Worm (Caenorhabditis elegans) whole organism, midembryonic: Measurements from ENCODE around the gene C24A3.4.

Experiments
- T22C8.4 ChIP-seq: fragments of 200-800 bp; sonication (Bioruptor generic); IDR thresholded peaks from 2 replicates; pipeline ENCODE4 v1.3.6; 2022; ENCODE audit warnings: missing genetic modification characterization, missing compliant biosample characterization
- flt-1 ChIP-seq: fragments of 200-800 bp; sonication (Bioruptor generic); IDR thresholded peaks from 2 replicates; pipeline ENCODE4 v1.3.6; 2022; ENCODE audit warnings: missing genetic modification characterization, missing compliant biosample characterization
- klf-2 ChIP-seq: fragments of 200-800 bp; sonication (Bioruptor generic); conservative IDR thresholded peaks from 2 replicates; pipeline ENCODE4 v1.3.6; 2022; ENCODE audit warnings: missing genetic modification reagents, missing genetic modification characterization, missing compliant biosample characterization
- ref-1 ChIP-seq: fragments of 200-800 bp; sonication (Bioruptor generic); conservative IDR thresholded peaks from 2 replicates; pipeline ENCODE4 v1.3.6; 2022; ENCODE audit warnings: missing genetic modification reagents, missing genetic modification characterization, missing compliant biosample characterization
- tab-1 ChIP-seq: fragments of 200-800 bp; sonication (Bioruptor generic); IDR thresholded peaks from 2 replicates; pipeline ENCODE4 v1.3.6; 2022; ENCODE audit warnings: missing genetic modification characterization, missing compliant biosample characterization
- ztf-29 ChIP-seq: fragments of 200-800 bp; sonication (Bioruptor generic); IDR thresholded peaks from 2 replicates; pipeline ENCODE4 v1.3.6; 2022; ENCODE audit warnings: missing genetic modification reagents, missing genetic modification characterization, missing compliant biosample characterization

DNA sequence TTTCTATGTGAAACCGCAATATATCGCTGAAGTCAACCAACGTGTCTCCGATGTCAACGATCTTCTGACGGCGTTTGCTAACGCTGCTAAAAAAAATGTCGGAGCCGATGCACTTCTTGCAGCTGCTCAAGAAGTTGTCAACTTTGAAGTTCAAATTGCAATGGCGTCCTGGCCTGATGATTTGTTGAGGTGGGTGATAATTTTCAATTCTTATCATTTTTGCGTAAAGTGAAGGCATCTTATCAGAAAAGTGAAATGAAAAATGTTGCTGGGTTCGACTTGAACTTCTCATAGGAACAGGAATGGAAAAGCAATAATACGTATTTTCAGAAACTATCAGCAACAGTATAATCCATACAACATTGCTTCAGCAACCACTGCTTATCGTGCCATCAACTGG, 44.0 kb downstream of the C24A3.4 start:
- TF ChIP-seq T22C8.4 (GFP tag; lab: Robert Waterston, UW) (no peak), flt-1 (no peak), tab-1 (GFP tag; lab: Robert Waterston, UW) (no peak), klf-2 (GFP tag; lab: Robert Waterston, UW) (no peak), ref-1 (GFP tag; lab: Robert Waterston, UW) (no peak), ztf-29 (GFP tag; lab: Robert Waterston, UW) (no peak)
